Fruit fly (Drosophila melanogaster) whole organism, embryonic: Measurements from ENCODE around the gene Polr3G.

ENCODE experiments used
- ATbp ChIP-seq: fragments of 200-800 bp; sonication (Bioruptor generic); optimal IDR thresholded peaks from 2 replicates; lab custom pipeline; 2017; ENCODE audit warnings: missing biosample characterization, mild to moderate bottlenecking, missing genetic modification characterization, missing genetic modification reagents
- B-H2 ChIP-seq: fragments of 200-800 bp; sonication (Bioruptor generic); optimal IDR thresholded peaks from 2 replicates; lab custom pipeline; 2018; ENCODE audit warnings: missing biosample characterization, mild to moderate bottlenecking, missing genetic modification characterization
- Blimp-1 ChIP-seq: fragments of 200-800 bp; sonication (Bioruptor generic); optimal IDR thresholded peaks from 3 replicates; lab custom pipeline; 2018; ENCODE audit warnings: missing biosample characterization, missing genetic modification characterization, mild to moderate bottlenecking, moderate library complexity, missing genetic modification reagents
- CG10147 ChIP-seq: fragments of 200-800 bp; sonication (Bioruptor generic); optimal IDR thresholded peaks from 2 replicates; lab custom pipeline; 2019; ENCODE audit warnings: missing biosample characterization, mild to moderate bottlenecking, missing genetic modification characterization, moderate library complexity
- CG12942 ChIP-seq: fragments of 200-800 bp; sonication (Bioruptor generic); optimal IDR thresholded peaks from 3 replicates; lab custom pipeline; 2016; ENCODE audit warnings: missing biosample characterization, missing genetic modification characterization
- CG1647 ChIP-seq: fragments of 200-800 bp; sonication (Bioruptor generic); optimal IDR thresholded peaks from 3 replicates; lab custom pipeline; 2016; ENCODE audit warnings: missing biosample characterization, missing genetic modification characterization
- CG1792 ChIP-seq: fragments of 200-800 bp; sonication (Bioruptor generic); optimal IDR thresholded peaks from 2 replicates; lab custom pipeline; 2016; ENCODE audit warnings: missing biosample characterization, missing genetic modification characterization
- CG18011 ChIP-seq: fragments of 200-800 bp; sonication (Bioruptor generic); optimal IDR thresholded peaks from 2 replicates; lab custom pipeline; 2017; ENCODE audit warnings: missing biosample characterization, missing genetic modification characterization, mild to moderate bottlenecking, moderate library complexity, missing genotype
- CG2199 ChIP-seq: fragments of 200-800 bp; sonication (Bioruptor generic); IDR thresholded peaks from 3 replicates; pipeline ENCODE4 v1.3.6; 2022; ENCODE audit warnings: missing biosample characterization, missing genetic modification characterization
- CG32772 ChIP-seq: fragments of 200-800 bp; sonication (Bioruptor generic); IDR thresholded peaks from 2 replicates; pipeline ENCODE4 v1.3.6; 2022; ENCODE audit warnings: missing biosample characterization, missing genetic modification characterization
- CG34422 ChIP-seq: fragments of 200-800 bp; sonication (Bioruptor generic); IDR thresholded peaks from 3 replicates; pipeline ENCODE4 v1.3.6; 2022; ENCODE audit warnings: missing biosample characterization, missing genetic modification characterization
- CG3838 ChIP-seq: fragments of 200-800 bp; sonication (Bioruptor generic); optimal IDR thresholded peaks from 3 replicates; lab custom pipeline; 2016; ENCODE audit warnings: missing biosample characterization, missing genetic modification characterization
- CG43689 ChIP-seq: fragments of 200-800 bp; sonication (Bioruptor generic); IDR thresholded peaks from 2 replicates; pipeline ENCODE4 v1.3.6; 2022; ENCODE audit warnings: missing biosample characterization, missing genetic modification characterization
- CG7786 ChIP-seq: fragments of 200-800 bp; sonication (Bioruptor generic); optimal IDR thresholded peaks from 2 replicates; lab custom pipeline; 2016; ENCODE audit warnings: missing biosample characterization, missing genetic modification characterization
- CG8281 ChIP-seq: fragments of 200-800 bp; sonication (Bioruptor generic); optimal IDR thresholded peaks from 2 replicates; lab custom pipeline; 2018; ENCODE audit warnings: missing biosample characterization, mild to moderate bottlenecking, missing genetic modification characterization, moderate library complexity
- D ChIP-seq, 2 experiments: fragments of 200-800 bp in 1 of 2; fragments of >200 bp in 1 of 2; sonication (Bioruptor generic) in 1 of 2; optimal IDR thresholded peaks; 2 replicates in 1 of 2; 3 replicates in 1 of 2; lab custom pipeline; 2017; ENCODE audit warnings: mild to moderate bottlenecking in 1 of 2, missing biosample characterization in 1 of 2, missing genetic modification characterization in 1 of 2, missing genetic modification reagents in 1 of 2
- Dbx ChIP-seq: fragments of 200-800 bp; sonication (Bioruptor generic); IDR thresholded peaks from 3 replicates; pipeline ENCODE4 v1.3.6; 2022; ENCODE audit warnings: missing biosample characterization, missing genetic modification characterization
- Dll ChIP-seq: fragments of 200-800 bp; sonication (Bioruptor generic); IDR thresholded peaks from 4 replicates; pipeline ENCODE4 v1.3.6; 2022; ENCODE audit warnings: missing biosample characterization, missing genetic modification characterization; ENCODE audit not compliant: partially characterized antibody
- E2f2 ChIP-seq: fragments of 200-800 bp; sonication (Bioruptor generic); IDR thresholded peaks from 2 replicates; pipeline ENCODE4 v1.3.6; 2022; ENCODE audit warnings: missing biosample characterization, missing genetic modification characterization
- Eip74EF ChIP-seq, 2 experiments: fragments of 200-800 bp in 1 of 2; fragments of >200 bp in 1 of 2; sonication (Bioruptor generic) in 1 of 2; optimal IDR thresholded peaks; 2 replicates each; lab custom pipeline; 2017 to 2019; ENCODE audit warnings: missing biosample characterization in 2 of 2, missing genetic modification characterization in 2 of 2, mild to moderate bottlenecking in 1 of 2, moderate library complexity in 1 of 2
- Elba2 ChIP-seq: fragments of 200-800 bp; sonication (Bioruptor generic); optimal IDR thresholded peaks from 3 replicates; lab custom pipeline; 2016; ENCODE audit warnings: missing biosample characterization, missing genetic modification characterization
- Ets65A ChIP-seq: fragments of 200-800 bp; sonication (Bioruptor generic); peaks from one replicate; lab custom pipeline; 2016; ENCODE audit warnings: missing biosample characterization, missing genetic modification characterization
- Gsc ChIP-seq: fragments of 200-800 bp; sonication (Bioruptor generic); IDR thresholded peaks from 2 replicates; pipeline ENCODE4 v1.3.6; 2022; ENCODE audit warnings: missing biosample characterization, missing genetic modification characterization
- Gug ChIP-seq: fragments of 200-800 bp; sonication (Bioruptor generic); IDR thresholded peaks from 4 replicates; pipeline ENCODE4 v1.3.6; 2022; ENCODE audit warnings: missing biosample characterization, missing genetic modification characterization
- H2.0 ChIP-seq: fragments of 200-800 bp; sonication (Bioruptor generic); IDR thresholded peaks from 2 replicates; pipeline ENCODE4 v1.3.6; 2022; ENCODE audit warnings: missing biosample characterization, missing genetic modification characterization
- Hand ChIP-seq: fragments of 200-800 bp; sonication (Bioruptor generic); optimal IDR thresholded peaks from 2 replicates; lab custom pipeline; 2017; ENCODE audit warnings: mild to moderate bottlenecking, missing biosample characterization, missing genetic modification reagents, missing genetic modification characterization
- Hsf ChIP-seq: fragments of 200-800 bp; sonication (Bioruptor generic); optimal IDR thresholded peaks from 3 replicates; lab custom pipeline; 2016; ENCODE audit warnings: missing biosample characterization, missing genetic modification characterization
- Kr ChIP-seq: fragments of 200-800 bp; sonication (Bioruptor generic); optimal IDR thresholded peaks from 2 replicates; lab custom pipeline; 2017; ENCODE audit warnings: missing biosample characterization, mild to moderate bottlenecking, missing genetic modification characterization
- Oaz ChIP-seq: fragments of 200-800 bp; sonication (Bioruptor generic); IDR thresholded peaks from 2 replicates; pipeline ENCODE4 v1.3.6; 2022; ENCODE audit warnings: missing biosample characterization, missing genetic modification characterization
- Ravus ChIP-seq: fragments of 200-800 bp; sonication (Bioruptor generic); IDR thresholded peaks from 2 replicates; pipeline ENCODE4 v1.3.6; 2022; ENCODE audit warnings: missing biosample characterization, missing genetic modification characterization
- crp ChIP-seq, 2 experiments: fragments of 200-800 bp; sonication (Bioruptor generic); optimal IDR thresholded peaks; 2 replicates in 1 of 2; 3 replicates in 1 of 2; lab custom pipeline; 2017; ENCODE audit warnings: missing biosample characterization in 2 of 2, missing genetic modification characterization in 2 of 2, mild to moderate bottlenecking in 1 of 2, moderate library complexity in 1 of 2
- disco-r ChIP-seq: fragments of 200-800 bp; sonication (Bioruptor generic); optimal IDR thresholded peaks from 2 replicates; lab custom pipeline; 2016; ENCODE audit warnings: missing biosample characterization, missing genetic modification characterization
- dpn ChIP-seq, 2 experiments: fragments of 200-800 bp; sonication (Bioruptor generic); optimal IDR thresholded peaks; 3 replicates each; lab custom pipeline; 2016; ENCODE audit warnings: missing biosample characterization in 2 of 2, missing genetic modification characterization in 2 of 2
- gsb-n ChIP-seq: fragments of 200-800 bp; sonication (Bioruptor generic); optimal IDR thresholded peaks from 3 replicates; lab custom pipeline; 2018; ENCODE audit warnings: missing biosample characterization, mild to moderate bottlenecking, missing genetic modification characterization
- gt ChIP-seq: fragments of 200-800 bp; sonication (Bioruptor generic); IDR thresholded peaks from 2 replicates; pipeline ENCODE4 v1.3.6; 2022; ENCODE audit warnings: missing biosample characterization, missing genetic modification characterization
- ind ChIP-seq: fragments of 200-800 bp; sonication (Bioruptor generic); optimal IDR thresholded peaks from 3 replicates; lab custom pipeline; 2016; ENCODE audit warnings: missing biosample characterization, missing genetic modification characterization
- kay ChIP-seq: fragments of 200-800 bp; sonication (Bioruptor generic); optimal IDR thresholded peaks from 2 replicates; lab custom pipeline; 2016; ENCODE audit warnings: missing biosample characterization, missing genetic modification characterization
- ken ChIP-seq: fragments of 200-800 bp; sonication (Bioruptor generic); IDR thresholded peaks from 3 replicates; pipeline ENCODE4 v1.3.6; 2022; ENCODE audit warnings: missing biosample characterization, missing genetic modification characterization
- peb ChIP-seq: fragments of 200-800 bp; sonication (Bioruptor generic); IDR thresholded peaks from 2 replicates; pipeline ENCODE4 v1.3.6; 2022; ENCODE audit warnings: missing biosample characterization, missing genetic modification characterization
- schlank ChIP-seq: fragments of 200-800 bp; sonication (Bioruptor generic); optimal IDR thresholded peaks from 2 replicates; lab custom pipeline; 2018; ENCODE audit warnings: missing biosample characterization, mild to moderate bottlenecking, missing genetic modification characterization
- sd ChIP-seq: fragments of 200-800 bp; sonication (Bioruptor generic); optimal IDR thresholded peaks from 3 replicates; lab custom pipeline; 2018; ENCODE audit warnings: missing biosample characterization, mild to moderate bottlenecking, missing genetic modification characterization, moderate library complexity
- sens ChIP-seq: fragments of 200-800 bp; sonication (Bioruptor generic); peaks from one replicate; lab custom pipeline; 2016; ENCODE audit warnings: missing biosample characterization, missing genetic modification characterization
- sima ChIP-seq: fragments of 200-800 bp; sonication (Bioruptor generic); optimal IDR thresholded peaks from 2 replicates; lab custom pipeline; 2016; ENCODE audit warnings: missing biosample characterization, missing genetic modification characterization
- so ChIP-seq: fragments of 200-800 bp; sonication (Bioruptor generic); IDR thresholded peaks from 3 replicates; pipeline ENCODE4 v1.3.6; 2022; ENCODE audit warnings: missing biosample characterization, missing genetic modification characterization
- sug ChIP-seq: fragments of 200-800 bp; optimal IDR thresholded peaks from 2 replicates; lab custom pipeline; 2019; ENCODE audit warnings: missing biosample characterization, mild to moderate bottlenecking, missing genetic modification characterization, moderate library complexity
- tgo ChIP-seq: fragments of 200-800 bp; sonication (Bioruptor generic); IDR thresholded peaks from 3 replicates; pipeline ENCODE4 v1.3.6; 2022; ENCODE audit warnings: missing biosample characterization, missing genetic modification characterization
- trem ChIP-seq: fragments of 200-800 bp; optimal IDR thresholded peaks from 3 replicates; lab custom pipeline; 2019; ENCODE audit warnings: missing biosample characterization, mild to moderate bottlenecking, missing genetic modification characterization, moderate library complexity
- wor ChIP-seq: fragments of 200-800 bp; sonication (Bioruptor generic); IDR thresholded peaks from 2 replicates; pipeline ENCODE4 v1.3.6; 2022; ENCODE audit warnings: missing biosample characterization, missing genetic modification characterization
- zen ChIP-seq: fragments of 200-800 bp; sonication (Bioruptor generic); optimal IDR thresholded peaks from 3 replicates; lab custom pipeline; 2018; ENCODE audit warnings: missing biosample characterization, mild to moderate bottlenecking, missing genetic modification characterization, moderate library complexity
- zfh2 ChIP-seq: fragments of 200-800 bp; sonication (Bioruptor generic); optimal IDR thresholded peaks from 2 replicates; lab custom pipeline; 2016; ENCODE audit warnings: missing biosample characterization, missing genetic modification characterization

The Polr3G gene

dm6 chr3L:17425132-17425713, 1.7 kb downstream of the Polr3G start, which contains the start of the genes Sec3 and COX7B (continued):
- TF ChIP-seq H2.0 (GFP tag; lab: Robert Waterston, UW) (peak; percentile 55), Gsc (GFP tag; lab: Robert Waterston, UW) (no peak), so (GFP tag; lab: Robert Waterston, UW) (no peak), Dll (GFP tag; lab: Robert Waterston, UW) (peak; percentile 97), wor (GFP tag; lab: Robert Waterston, UW) (no peak), schlank (tag; lab: Kevin White, UChicago) (no peak), CG3838 (no peak), sug (tag; lab: Kevin White, UChicago) (peak; percentile 82), gt (GFP tag; lab: Robert Waterston, UW) (no peak), CG2199 (GFP tag; lab: Robert Waterston, UW) (no peak), Eip74EF (GFP tag; optimal IDR thresholded peaks at IDR 0.05; lab: Kevin White, UChicago) (peak in 1 of 2 experiments; percentile 15), sima (GFP tag; lab: Kevin White, UChicago) (no peak), peb (no peak), ken (GFP tag; lab: Robert Waterston, UW) (no peak), dpn (GFP tag; optimal IDR thresholded peaks at IDR 0.05; lab: Kevin White, UChicago) (peak; percentile 72 to 78), sd (tag; lab: Kevin White, UChicago) (peak; percentile 48), Hsf (GFP tag; lab: Kevin White, UChicago) (peak; percentile 68), kay (GFP tag; lab: Kevin White, UChicago) (peak; percentile 51), Blimp-1 (GFP tag; lab: Kevin White, UChicago) (peak; percentile 39), CG12942 (GFP tag; lab: Kevin White, UChicago) (peak; percentile 32), Dbx (peak; percentile 67; the same call in 1 of the 3 replicates), B-H2 (GFP tag; lab: Kevin White, UChicago) (peak; percentile 82), Hand (GFP tag; lab: Kevin White, UChicago) (no peak), Oaz (GFP tag; lab: Robert Waterston, UW) (no peak), E2f2 (GFP tag; lab: Robert Waterston, UW) (peak; percentile 32; the same call in 1 of the 2 replicates), zfh2 (GFP tag; lab: Kevin White, UChicago) (peak; percentile 59), disco-r (GFP tag; lab: Kevin White, UChicago) (no peak), ATbp (GFP tag; lab: Kevin White, UChicago) (no peak), CG32772 (GFP tag; lab: Robert Waterston, UW) (no peak), CG18011 (GFP tag; lab: Kevin White, UChicago) (peak; percentile 29), crp (GFP tag; optimal IDR thresholded peaks at IDR 0.05; lab: Kevin White, UChicago) (peak; percentile 51 to 95), CG34422 (GFP tag; lab: Robert Waterston, UW) (peak; percentile 63), CG43689 (no peak), D (optimal IDR thresholded peaks at IDR 0.05; lab: Kevin White, UChicago) (no peak), D (GFP tag; optimal IDR thresholded peaks at IDR 0.05; lab: Kevin White, UChicago) (peak; percentile 30), trem (tag; lab: Kevin White, UChicago) (peak; percentile 89), Kr (GFP tag; lab: Kevin White, UChicago) (no peak), CG10147 (GFP tag; lab: Kevin White, UChicago) (peak; percentile 71), CG7786 (GFP tag; lab: Kevin White, UChicago) (peak; percentile 17), gsb-n (tag; lab: Kevin White, UChicago) (peak; percentile 50), CG1792 (GFP tag; lab: Kevin White, UChicago) (no peak), tgo (peak; percentile 64; the same call in 2 of the 3 replicates), Elba2 (peak; percentile 67), Ets65A (peak; percentile 95), Gug (GFP tag; lab: Robert Waterston, UW) (peak; percentile 31; the same call in 2 of the 4 replicates), Ravus (no peak), sens (peak; percentile 88), CG8281 (tag; lab: Kevin White, UChicago) (no peak), ind (GFP tag; lab: Kevin White, UChicago) (peak; percentile 66), CG1647 (GFP tag; lab: Kevin White, UChicago) (no peak), zen (tag; lab: Kevin White, UChicago) (peak; percentile 76)
